Fruit fly (Drosophila melanogaster) S2 (cell line): ENCODE data around the gene HP5.

Source experiments
- CG8478 ChIP-seq: fragments of >200 bp; optimal IDR thresholded peaks from 2 replicates; lab custom pipeline; 2018
- CTCF ChIP-seq, 2 experiments: fragments of >200 bp; optimal IDR thresholded peaks; 2 replicates each; lab custom pipeline; 2018

HP5 gene

dm6 chrX:11454189-11454882, at the start of gene HP5, which contains the start of gene Evi5:
Gene HP5 (plus strand): TSS chrX:11454786.
Gene Evi5 (minus strand): TSS chrX:11454386.
- TF ChIP-seq CG8478 (lab: Kevin White, UChicago) (no peak), CTCF (optimal IDR thresholded peaks at IDR 0.05; lab: Kevin White, UChicago) (peak in 1 of 2 experiments; percentile 52)

DNA sequence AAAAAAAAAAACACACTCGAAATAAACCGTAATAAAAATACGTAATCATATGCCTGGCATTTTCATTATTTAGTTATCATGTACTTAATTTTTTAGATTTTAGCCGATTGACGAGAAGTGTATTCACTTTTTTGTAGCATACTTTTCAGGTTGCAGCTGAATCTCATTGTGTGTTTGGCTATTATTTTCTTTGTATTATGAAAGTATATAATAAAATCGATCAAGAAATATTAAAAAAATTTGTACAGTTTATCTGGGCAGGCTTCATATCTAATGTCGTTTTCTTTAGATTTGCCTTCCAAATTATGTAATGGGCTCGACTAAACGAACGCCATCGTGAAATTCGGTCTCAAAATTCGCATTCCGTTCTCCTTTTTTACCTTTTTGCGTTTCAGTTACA, 44.9 kb upstream of the HP5 start, which contains the start of gene CG15196:
Gene CG15196 (plus strand): TSS at position 301 of the 400 bp plus-strand sequence.
- TF ChIP-seq CG8478 (lab: Kevin White, UChicago) (no peak), CTCF (optimal IDR thresholded peaks at IDR 0.05; lab: Kevin White, UChicago) (no peak)

dm6 chrX:11413090-11413489, 41.5 kb upstream of the HP5 start, which contains the start of gene Gr10b:
Gene Gr10b (minus strand): TSS chrX:11413190.
- TF ChIP-seq CG8478 (lab: Kevin White, UChicago) (no peak), CTCF (optimal IDR thresholded peaks at IDR 0.05; lab: Kevin White, UChicago) (no peak)

DNA sequence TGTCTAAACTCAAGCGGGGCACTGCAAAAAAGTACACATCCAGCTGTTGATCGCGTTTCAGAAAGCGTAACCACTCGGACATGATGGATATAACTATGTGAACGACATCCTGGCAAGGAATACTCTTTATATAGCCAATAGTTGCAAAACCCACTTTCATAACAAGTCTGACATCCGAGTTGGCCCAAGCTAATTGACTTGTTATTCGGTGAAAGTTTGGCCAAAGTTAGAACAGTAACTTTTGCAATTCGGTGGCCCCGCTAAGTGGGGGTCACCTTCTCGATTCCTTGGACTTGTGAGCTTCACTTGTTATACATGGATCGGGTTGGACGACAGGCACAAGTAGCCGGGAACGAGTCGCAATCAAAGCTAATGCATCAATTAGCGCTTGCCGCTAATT, 37.3 kb upstream of the HP5 start, which contains the start of the genes Gr10a and Or10a:
Gene Gr10a (minus strand): TSS at position 101 of the 400 bp plus-strand sequence.
Gene Or10a (minus strand): TSS at position 101 of the 400 bp plus-strand sequence.
- TF ChIP-seq CTCF (optimal IDR thresholded peaks at IDR 0.05; lab: Kevin White, UChicago) (no peak), CG8478 (lab: Kevin White, UChicago) (no peak)

DNA sequence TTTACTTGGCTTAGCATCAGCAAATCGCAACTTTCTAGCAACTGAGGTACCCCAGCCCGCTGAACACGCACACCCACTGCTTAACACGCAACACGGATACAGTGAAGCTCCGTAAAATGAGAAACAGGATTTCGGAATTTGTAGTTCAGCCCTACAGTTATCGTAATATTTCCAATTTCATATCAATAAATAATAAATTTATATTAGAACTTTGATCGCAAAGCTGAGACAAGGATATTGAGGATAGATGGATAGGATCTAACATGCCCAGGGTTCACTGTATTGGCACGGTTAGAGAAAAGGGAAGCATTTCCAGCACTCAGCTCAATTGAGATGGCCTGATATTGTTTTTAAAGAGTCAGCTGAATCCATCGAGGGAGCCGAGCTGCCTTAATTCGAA, 35.4 kb upstream of the HP5 start:
- no peak for TF ChIP-seq CG8478 (lab: Kevin White, UChicago)
- TF ChIP-seq CTCF (optimal IDR thresholded peaks at IDR 0.05; lab: Kevin White, UChicago), result no peak

DNA sequence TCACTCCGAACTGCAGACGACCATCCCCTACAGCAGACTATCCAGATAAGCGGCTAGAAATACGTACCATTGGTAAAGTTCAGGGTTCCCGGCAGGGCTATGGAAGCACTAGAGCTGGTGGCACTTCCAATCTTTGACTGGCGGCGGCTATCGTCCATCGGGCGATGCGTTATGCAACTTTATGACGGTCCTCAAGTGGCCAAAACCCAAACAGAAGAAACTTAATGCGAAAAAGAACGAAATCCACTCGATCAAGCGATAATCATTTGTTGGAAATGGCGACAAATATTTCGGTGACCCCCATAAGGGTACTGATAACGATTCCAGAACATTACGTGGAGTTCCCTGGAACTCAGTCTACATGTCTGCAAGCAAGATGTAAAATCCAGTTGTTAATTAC, 34.6 kb upstream of the HP5 start:
- no peak for TF ChIP-seq CTCF (optimal IDR thresholded peaks at IDR 0.05; lab: Kevin White, UChicago)
- TF ChIP-seq CG8478 (lab: Kevin White, UChicago), result no peak

DNA sequence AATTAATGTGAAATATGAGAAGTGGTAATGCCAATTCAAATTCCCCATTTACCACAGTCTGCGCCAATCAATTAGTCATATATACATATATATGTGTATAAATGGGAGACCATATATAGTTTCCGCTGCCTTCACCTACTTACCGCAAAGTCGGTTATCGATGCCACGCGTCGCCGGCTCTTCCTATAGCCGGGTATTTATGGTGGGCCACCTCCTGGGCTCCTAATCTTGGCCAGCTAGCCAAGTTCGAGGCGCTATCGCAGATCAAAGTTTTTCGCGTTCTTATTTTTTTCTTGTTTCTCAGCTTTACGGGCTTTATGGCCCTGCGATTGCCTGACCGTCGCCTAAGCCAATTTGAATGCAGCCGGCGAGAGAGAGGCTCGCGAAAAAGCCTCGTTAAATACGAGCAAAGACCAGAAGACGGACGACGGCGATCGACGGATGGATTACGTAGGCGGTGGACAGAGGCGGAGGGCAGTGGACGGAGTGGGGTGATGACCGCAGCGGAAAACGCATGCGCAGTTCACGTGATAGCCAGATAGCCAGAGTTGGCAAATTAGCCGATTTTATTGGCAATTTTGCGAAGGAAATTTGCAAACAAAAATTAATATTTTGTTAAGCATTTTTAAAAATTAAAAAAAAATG, 33.7 kb upstream of the HP5 start:
- no peak for TF ChIP-seq CG8478 (lab: Kevin White, UChicago)
- TF ChIP-seq CTCF (optimal IDR thresholded peaks at IDR 0.05; lab: Kevin White, UChicago), result no peak

dm6 chrX:11422071-11422470, 32.5 kb upstream of the HP5 start:
- no peak for TF ChIP-seq CG8478 (lab: Kevin White, UChicago)
- TF ChIP-seq CTCF (optimal IDR thresholded peaks at IDR 0.05; lab: Kevin White, UChicago), result no peak

DNA sequence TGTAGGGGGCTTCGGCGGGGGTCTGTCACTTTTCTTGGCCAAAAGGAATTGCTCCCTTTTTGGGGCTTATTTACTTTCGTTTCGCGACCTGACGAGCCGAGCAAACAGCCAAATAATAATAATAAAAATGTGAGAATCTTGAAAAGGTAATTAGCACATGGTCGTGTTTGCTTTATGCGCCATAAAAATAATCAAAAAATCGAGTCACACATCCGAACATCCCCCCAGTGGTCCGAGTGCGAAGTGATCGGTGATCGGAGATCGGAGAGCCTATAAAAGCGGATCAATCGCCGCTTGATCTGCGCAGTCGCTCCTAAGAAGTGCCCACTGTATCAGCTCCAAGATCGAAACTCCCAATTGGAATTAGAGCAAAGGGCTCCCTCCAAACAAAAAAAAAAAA, 32.1 kb upstream of the HP5 start, which contains the start of gene Gs2:
Gene Gs2 (plus strand): TSS at position 301 of the 400 bp plus-strand sequence.
- TF ChIP-seq CTCF (optimal IDR thresholded peaks at IDR 0.05; lab: Kevin White, UChicago) (no peak), CG8478 (lab: Kevin White, UChicago) (no peak)

DNA sequence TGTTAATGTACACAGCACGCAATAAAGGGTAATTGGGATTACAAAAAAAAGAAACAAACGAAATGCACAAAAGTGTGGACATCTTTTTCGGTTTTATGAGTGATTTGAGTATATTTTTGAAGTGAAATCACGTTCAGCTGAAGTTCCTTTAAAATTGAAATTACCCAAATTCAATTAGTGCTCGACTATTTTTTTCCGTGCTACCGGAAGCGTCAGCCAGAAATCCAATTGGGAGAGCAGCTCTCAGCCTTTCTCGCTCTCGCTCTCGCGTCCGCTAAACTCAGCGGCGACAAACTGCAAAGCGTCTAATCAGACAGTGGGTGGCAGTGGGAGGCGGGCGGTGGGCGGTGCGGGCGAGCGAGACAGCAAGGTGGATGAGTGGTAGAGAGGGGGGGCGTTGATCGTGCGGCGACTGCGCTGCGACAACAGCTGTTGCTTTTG, 31.3 kb upstream of the HP5 start:
- TF ChIP-seq CG8478 (lab: Kevin White, UChicago) (no peak), CTCF (optimal IDR thresholded peaks at IDR 0.05; lab: Kevin White, UChicago) (no peak)

dm6 chrX:11424512-11424911, 30.1 kb upstream of the HP5 start:
- no peak for TF ChIP-seq CG8478 (lab: Kevin White, UChicago)
- no peak for TF ChIP-seq CTCF (optimal IDR thresholded peaks at IDR 0.05; lab: Kevin White, UChicago)

DNA sequence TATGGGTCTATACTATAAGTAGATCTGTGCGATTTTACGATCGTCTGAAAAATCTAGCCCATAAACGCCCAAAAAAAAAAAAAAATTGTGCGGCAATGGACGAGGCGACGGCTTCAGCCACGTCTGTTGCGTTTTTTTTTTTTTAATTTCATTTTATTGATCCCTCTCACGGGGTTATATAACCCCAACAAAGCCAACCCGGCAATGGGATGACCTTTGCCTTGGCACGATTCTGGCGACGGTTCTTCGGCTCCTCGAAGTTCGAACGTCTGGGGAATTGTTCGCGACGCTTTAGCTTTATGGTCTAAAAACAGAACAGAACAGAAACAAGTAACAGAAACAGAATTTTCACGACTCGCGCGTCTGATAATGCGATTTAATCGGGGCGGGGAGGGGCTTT, 29.2 kb upstream of the HP5 start:
- no peak for TF ChIP-seq CTCF (optimal IDR thresholded peaks at IDR 0.05; lab: Kevin White, UChicago)
- no peak for TF ChIP-seq CG8478 (lab: Kevin White, UChicago)

dm6 chrX:11425956-11426598, 28.5 kb upstream of the HP5 start:
- TF ChIP-seq CG8478 (lab: Kevin White, UChicago), result no peak
- TF ChIP-seq CTCF (optimal IDR thresholded peaks at IDR 0.05; lab: Kevin White, UChicago), result no peak

DNA sequence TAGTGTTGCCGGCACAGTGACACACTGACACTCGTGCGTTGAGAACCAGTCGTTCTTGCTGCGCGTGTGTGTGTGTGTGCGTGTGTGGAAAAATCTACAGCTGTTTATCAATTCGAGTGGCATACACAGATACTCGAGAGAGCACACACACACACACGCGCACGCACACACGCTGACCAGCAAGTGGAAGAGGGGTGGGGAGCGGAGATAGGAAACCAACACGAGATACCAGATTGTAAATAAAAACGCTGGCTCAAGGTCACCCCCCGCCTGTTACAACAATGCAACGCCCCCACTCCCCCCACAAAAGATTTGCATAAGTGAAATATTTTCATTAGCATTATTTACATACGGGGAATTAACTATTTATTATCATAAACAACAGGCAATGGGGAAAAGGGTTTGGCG, 27.3 kb upstream of the HP5 start:
- TF ChIP-seq CG8478 (lab: Kevin White, UChicago) (no peak), CTCF (optimal IDR thresholded peaks at IDR 0.05; lab: Kevin White, UChicago) (no peak)

- TF ChIP-seq CG8478 (lab: Kevin White, UChicago) (no peak), CTCF (optimal IDR thresholded peaks at IDR 0.05; lab: Kevin White, UChicago) (no peak)
Observed at dm6 chrX:11430940-11431339, 23.6 kb upstream of the HP5 start.
